Worm (Caenorhabditis elegans): ENCODE data around the gene nrf-6.

- TF ChIP-seq unc-39 (tag; optimal IDR thresholded peaks at IDR 0.05) (no peak), unc-62 (GFP tag; optimal IDR thresholded peaks at IDR 0.05) (no peak), snpc-4 (tag; optimal IDR thresholded peaks at IDR 0.05) (no peak)
Measured at ce11 chrII:8052850-8053249, 20.3 kb upstream of the nrf-6 start, which contains the start of gene T05H10.4.

All from whole organism, mixed stage, embryonic.